Worm (Caenorhabditis elegans): ENCODE data around the gene sec-3.

ce11 chrX:3056098-3056497, 43.6 kb downstream of the sec-3 start:
- TF ChIP-seq tbx-37 (GFP tag; conservative IDR thresholded peaks at IDR 0.05) (no peak), ama-1 (optimal IDR thresholded peaks at IDR 0.05) (no peak), scrt-1 (GFP tag; IDR thresholded peaks at IDR 0.05) (no peak), tra-4 (tag; optimal IDR thresholded peaks at IDR 0.05) (no peak), ceh-36 (tag; optimal IDR thresholded peaks at IDR 0.05) (no peak), pes-1 (GFP tag; IDR thresholded peaks at IDR 0.05) (no peak), B0310.2 (tag; optimal IDR thresholded peaks at IDR 0.05) (no peak), hnd-1 (tag; optimal IDR thresholded peaks at IDR 0.05) (no peak), flt-1 (GFP tag; IDR thresholded peaks at IDR 0.05) (no peak), sea-1 (GFP tag; conservative IDR thresholded peaks at IDR 0.05) (no peak)
